Worm (Caenorhabditis elegans) whole organism, late embryonic: Measurements from ENCODE around the gene T26E4.7.
"Not testable (repeated sequence)": the region's sequence is repeated elsewhere in the genome, so short reads cannot be mapped to it uniquely, and the experiment has no call there.

Source experiments
- F13H6.1 ChIP-seq: sonication (generic microtip); optimal IDR thresholded peaks from 2 replicates; lab custom pipeline; 2016; ENCODE audit warnings: missing genetic modification characterization, missing compliant biosample characterization
- K02D7.2 ChIP-seq: sonication (generic microtip); optimal IDR thresholded peaks from 2 replicates; lab custom pipeline; 2017; ENCODE audit warnings: mild to moderate bottlenecking, missing genetic modification characterization, missing compliant biosample characterization
- K09A11.1 ChIP-seq: sonication (generic microtip); optimal IDR thresholded peaks from 2 replicates; lab custom pipeline; 2017; ENCODE audit warnings: antibody characterized with exemption, mild to moderate bottlenecking, missing genetic modification characterization, missing compliant biosample characterization; ENCODE audit not compliant: insufficient read depth
- T23F11.4 ChIP-seq: fragments of 200-800 bp; sonication (Bioruptor generic); optimal IDR thresholded peaks from 2 replicates; lab custom pipeline; 2018; ENCODE audit warnings: mild to moderate bottlenecking, missing genetic modification characterization, missing compliant biosample characterization
- ama-1 ChIP-seq: fragments of 150-350 bp; optimal IDR thresholded peaks from 2 replicates; lab custom pipeline; 2014
- ceh-22 ChIP-seq: sonication (generic microtip); optimal IDR thresholded peaks from 2 replicates; lab custom pipeline; 2017; ENCODE audit warnings: missing biosample characterization, missing genetic modification characterization
- ceh-30 ChIP-seq: fragments of 150-350 bp; optimal IDR thresholded peaks from 2 replicates; lab custom pipeline; 2014; ENCODE audit warnings: missing biosample characterization, missing genetic modification characterization
- ceh-31 ChIP-seq: sonication (generic microtip); optimal IDR thresholded peaks from 2 replicates; lab custom pipeline; 2016; ENCODE audit warnings: missing genetic modification characterization, missing compliant biosample characterization
- ceh-48 ChIP-seq: sonication (generic microtip); optimal IDR thresholded peaks from 2 replicates; lab custom pipeline; 2016; ENCODE audit warnings: missing genetic modification characterization, inconsistent platforms, missing compliant biosample characterization
- ceh-6 ChIP-seq: fragments of 200-800 bp; sonication (Bioruptor generic); optimal IDR thresholded peaks from 2 replicates; lab custom pipeline; 2018; ENCODE audit warnings: mild to moderate bottlenecking, missing genetic modification characterization, missing compliant biosample characterization
- ceh-9 ChIP-seq: sonication (generic microtip); optimal IDR thresholded peaks from 2 replicates; lab custom pipeline; 2016; ENCODE audit warnings: mild to moderate bottlenecking, missing genetic modification characterization, inconsistent platforms, missing compliant biosample characterization
- che-1 ChIP-seq: sonication (generic microtip); optimal IDR thresholded peaks from 2 replicates; lab custom pipeline; 2016; ENCODE audit warnings: mild to moderate bottlenecking, missing genetic modification characterization, missing compliant biosample characterization
- elt-4 ChIP-seq: sonication (generic microtip); optimal IDR thresholded peaks from 2 replicates; lab custom pipeline; 2016; ENCODE audit warnings: missing genetic modification characterization, missing compliant biosample characterization
- ets-4 ChIP-seq: sonication (generic microtip); optimal IDR thresholded peaks from 2 replicates; lab custom pipeline; 2016; ENCODE audit warnings: missing genetic modification characterization, missing compliant biosample characterization
- fax-1 ChIP-seq: sonication (generic microtip); optimal IDR thresholded peaks from 2 replicates; lab custom pipeline; 2016; ENCODE audit warnings: missing genotype, missing genetic modification characterization, missing compliant biosample characterization
- fkh-6 ChIP-seq: sonication (generic microtip); optimal IDR thresholded peaks from 2 replicates; lab custom pipeline; 2016; ENCODE audit warnings: missing genetic modification characterization, missing compliant biosample characterization
- gmeb-2 ChIP-seq: sonication (generic microtip); optimal IDR thresholded peaks from 2 replicates; lab custom pipeline; 2016; ENCODE audit warnings: missing genetic modification characterization, inconsistent platforms, missing compliant biosample characterization
- hlh-13 ChIP-seq: fragments of 200-800 bp; sonication (Bioruptor generic); optimal IDR thresholded peaks from 2 replicates; lab custom pipeline; 2018; ENCODE audit warnings: mild to moderate bottlenecking, missing genetic modification characterization, missing compliant biosample characterization
- hlh-15 ChIP-seq: sonication (generic microtip); optimal IDR thresholded peaks from 2 replicates; lab custom pipeline; 2016; ENCODE audit warnings: missing genetic modification characterization, missing compliant biosample characterization
- nhr-11 ChIP-seq: fragments of 150-350 bp; optimal IDR thresholded peaks from 2 replicates; lab custom pipeline; 2014; ENCODE audit warnings: missing biosample characterization, missing genetic modification characterization
- odd-2 ChIP-seq: sonication (generic microtip); optimal IDR thresholded peaks from 2 replicates; lab custom pipeline; 2017; ENCODE audit warnings: antibody characterized with exemption, mild to moderate bottlenecking, missing genetic modification characterization, missing compliant biosample characterization
- pag-3 ChIP-seq: sonication (generic microtip); optimal IDR thresholded peaks from 2 replicates; lab custom pipeline; 2016; ENCODE audit warnings: missing compliant biosample characterization, missing genetic modification characterization, borderline replicate concordance
- pha-4 ChIP-seq: fragments of 150-350 bp; optimal IDR thresholded peaks from 2 replicates; lab custom pipeline; 2018; ENCODE audit warnings: missing biosample characterization, missing genetic modification reagents, missing genetic modification characterization
- pros-1 ChIP-seq: fragments of 150-350 bp; optimal IDR thresholded peaks from 2 replicates; lab custom pipeline; 2014; ENCODE audit warnings: missing biosample characterization, missing genetic modification reagents, missing genetic modification characterization
- ref-2 ChIP-seq: sonication (generic microtip); optimal IDR thresholded peaks from 2 replicates; lab custom pipeline; 2016; ENCODE audit warnings: missing genetic modification characterization, missing compliant biosample characterization
- rnt-1 ChIP-seq: sonication (generic microtip); optimal IDR thresholded peaks from 2 replicates; lab custom pipeline; 2016; ENCODE audit warnings: missing genetic modification characterization, missing compliant biosample characterization
- syd-9 ChIP-seq: sonication (generic microtip); optimal IDR thresholded peaks from 2 replicates; lab custom pipeline; 2016; ENCODE audit warnings: mild to moderate bottlenecking, missing genetic modification characterization, moderate library complexity, missing compliant biosample characterization
- tbx-2 ChIP-seq: sonication (generic microtip); optimal IDR thresholded peaks from 2 replicates; lab custom pipeline; 2016; ENCODE audit warnings: missing genetic modification characterization, missing compliant biosample characterization
- tbx-7 ChIP-seq: sonication (generic microtip); optimal IDR thresholded peaks from 2 replicates; lab custom pipeline; 2016; ENCODE audit warnings: missing genotype, missing genetic modification characterization, missing compliant biosample characterization
- unc-3 ChIP-seq, 2 experiments: fragments of 200-800 bp in 1 of 2; sonication (Bioruptor generic) in 1 of 2; sonication (generic microtip) in 1 of 2; conservative IDR thresholded peaks in 1 of 2; optimal IDR thresholded peaks in 1 of 2; 2 replicates each; pipeline versions ENCODE4 v1.3.6 to Lab custom; 2016 to 2022; ENCODE audit warnings: missing compliant biosample characterization in 2 of 2, missing genetic modification characterization in 2 of 2, missing genetic modification reagents in 1 of 2
- unc-42 ChIP-seq: sonication (generic microtip); optimal IDR thresholded peaks from 2 replicates; lab custom pipeline; 2016; ENCODE audit warnings: missing genotype, missing genetic modification characterization, missing compliant biosample characterization
- unc-55 ChIP-seq: sonication (generic microtip); optimal IDR thresholded peaks from 2 replicates; lab custom pipeline; 2017; ENCODE audit warnings: missing biosample characterization, missing genetic modification reagents, missing genetic modification characterization
- unc-86 ChIP-seq: sonication (generic microtip); optimal IDR thresholded peaks from 2 replicates; lab custom pipeline; 2016; ENCODE audit warnings: missing genetic modification characterization, missing compliant biosample characterization

The T26E4.7 gene

DNA sequence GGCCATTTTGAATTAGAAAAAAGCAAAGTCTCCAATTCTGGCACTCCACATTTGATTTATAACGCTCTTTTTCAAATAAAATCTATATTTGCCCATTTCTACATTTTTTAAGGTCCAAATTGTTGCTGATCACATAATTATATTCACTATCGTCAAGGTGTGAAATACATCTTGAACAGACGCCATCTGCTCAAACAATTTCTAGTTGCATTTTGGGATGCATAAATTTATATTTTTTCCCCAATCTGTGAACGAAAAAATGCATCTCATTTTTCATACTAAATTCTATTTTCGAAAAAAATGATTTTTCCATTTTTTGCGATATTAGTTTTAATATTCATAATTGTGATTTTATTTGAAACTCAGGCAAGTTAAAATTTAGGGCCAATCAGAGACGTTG is at the start of gene T26E4.7:
TSS of gene T26E4.7 (plus strand) at position 301 of the 400 bp plus-strand sequence.
- TF ChIP-seq pag-3 (no peak), elt-4 (tag; lab: Kevin White, UChicago) (no peak), tbx-7 (no peak)
- TF ChIP-seq, all 69 proteins: peak for 0

DNA sequence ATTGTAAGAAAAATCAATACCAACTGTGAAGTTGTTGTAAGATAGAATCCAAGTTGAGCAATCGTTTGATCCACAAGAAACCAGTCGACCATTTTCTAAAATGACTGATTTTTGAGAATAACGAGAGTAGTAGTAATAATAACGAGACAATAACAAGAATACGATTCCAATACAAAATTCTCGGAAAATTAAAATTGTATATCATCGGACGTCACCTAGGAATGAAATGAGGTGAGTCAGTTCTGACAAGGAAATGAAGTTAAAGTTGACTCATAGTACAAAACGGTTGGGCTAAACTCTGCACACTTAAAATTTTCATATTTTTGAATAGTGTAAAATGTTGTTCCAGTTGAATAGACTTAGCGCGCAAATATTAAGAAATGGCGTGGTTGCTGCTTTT is 49.0 kb upstream of the T26E4.7 start, which contains the start of gene str-19:
TSS of gene str-19 (minus strand) at position 101 of the 400 bp plus-strand sequence.
- not testable (repeated sequence) for TF ChIP-seq hlh-13; K09A11.1; ceh-30 (tag; lab: Kevin White, UChicago)

DNA sequence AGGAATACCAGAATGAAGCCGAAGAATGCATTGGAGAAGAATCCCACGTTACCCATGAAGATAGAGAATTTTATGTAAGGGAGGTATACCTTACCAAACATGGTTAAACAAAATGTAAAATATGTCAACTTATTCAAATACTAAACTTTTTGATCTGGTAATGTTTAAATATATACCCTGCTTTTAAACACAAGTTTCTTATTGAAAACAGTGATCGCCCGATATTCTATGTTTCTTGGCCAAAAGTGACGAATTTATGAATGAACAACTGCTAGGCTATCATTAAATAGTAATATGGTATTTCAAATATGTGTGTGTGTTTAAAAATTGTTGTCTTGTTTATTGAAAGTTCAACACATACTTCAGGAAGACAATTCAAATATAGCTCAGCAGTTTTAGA is 45.0 kb upstream of the T26E4.7 start, which contains the start of gene T23D5.8:
TSS of gene T23D5.8 (minus strand) at position 101 of the 400 bp plus-strand sequence.
- not testable (repeated sequence) for TF ChIP-seq ama-1 (lab: Kevin White, UChicago); tbx-2 (tag; lab: Kevin White, UChicago); ceh-30 (tag; lab: Kevin White, UChicago)

DNA sequence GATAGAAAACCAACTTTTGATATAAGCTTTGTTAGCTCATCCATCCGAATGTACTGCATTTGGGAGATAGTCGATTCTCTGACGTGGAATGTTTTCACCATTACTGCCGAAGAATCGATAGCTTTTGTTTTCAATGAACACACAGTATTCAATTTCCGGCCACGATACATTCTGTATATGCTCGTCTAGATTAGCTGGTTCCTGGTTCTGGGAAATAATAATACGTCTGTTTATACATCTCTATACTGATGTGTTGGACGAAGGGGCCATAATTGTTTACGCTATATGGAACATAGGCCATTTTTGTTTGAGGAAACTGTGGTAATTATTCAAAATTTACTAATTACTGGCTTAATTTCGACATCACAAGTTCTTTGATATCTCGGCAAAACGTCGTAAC is 43.2 kb upstream of the T26E4.7 start, which contains the start of gene str-6:
TSS of gene str-6 (minus strand) at position 101 of the 400 bp plus-strand sequence.
- TF ChIP-seq unc-86 (tag; lab: Kevin White, UChicago) (no peak), syd-9 (tag; lab: Kevin White, UChicago) (no peak), nhr-11 (tag; lab: Kevin White, UChicago) (no peak), hlh-13 (no peak), hlh-15 (tag; lab: Kevin White, UChicago) (no peak), ets-4 (tag; lab: Kevin White, UChicago) (no peak), pros-1 (tag; lab: Kevin White, UChicago) (no peak), odd-2 (tag; lab: Kevin White, UChicago) (no peak), unc-55 (GFP tag; lab: Kevin White, UChicago) (no peak), ceh-6 (GFP tag; lab: Kevin White, UChicago) (no peak), unc-42 (no peak), F13H6.1 (tag; lab: Kevin White, UChicago) (no peak), ref-2 (tag; lab: Kevin White, UChicago) (no peak), ceh-22 (tag; lab: Kevin White, UChicago) (no peak), pha-4 (tag; lab: Kevin White, UChicago) (no peak)

DNA sequence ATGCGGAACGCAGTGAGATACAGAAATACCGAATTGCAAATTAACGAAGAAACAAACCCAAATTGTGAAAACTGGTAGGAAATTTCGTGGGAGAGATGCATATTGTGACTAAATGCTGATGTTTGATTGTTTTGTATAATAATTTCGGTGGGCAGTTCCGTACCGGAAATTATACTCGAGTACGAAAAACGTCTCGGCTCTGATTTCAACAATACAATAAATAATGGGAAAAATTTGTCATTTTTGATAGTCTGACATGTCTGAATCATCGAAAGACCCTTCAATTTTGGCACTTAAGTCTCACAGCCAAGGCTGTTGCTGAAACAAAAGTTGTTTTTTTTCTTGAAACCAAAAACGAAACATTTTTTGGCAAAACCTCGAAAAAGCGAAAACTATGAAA is 41.3 kb upstream of the T26E4.7 start, which contains the start of gene str-43:
TSS of gene str-43 (minus strand) at position 101 of the 400 bp plus-strand sequence.
- TF ChIP-seq fax-1 (no peak), ceh-31 (tag; lab: Kevin White, UChicago) (no peak), ceh-48 (tag; lab: Kevin White, UChicago) (no peak), unc-3 (GFP tag; conservative IDR thresholded peaks at IDR 0.05; lab: Robert Waterston, UW) (no peak), unc-3 (tag; optimal IDR thresholded peaks at IDR 0.05; lab: Kevin White, UChicago) (no peak), gmeb-2 (tag; lab: Kevin White, UChicago) (no peak), nhr-11 (tag; lab: Kevin White, UChicago) (no peak), fkh-6 (no peak), che-1 (tag; lab: Kevin White, UChicago) (no peak), T23F11.4 (GFP tag; lab: Kevin White, UChicago) (no peak), ceh-9 (tag; lab: Kevin White, UChicago) (no peak), K02D7.2 (tag; lab: Kevin White, UChicago) (no peak), rnt-1 (tag; lab: Kevin White, UChicago) (no peak), tbx-7 (no peak)
